Fruit fly (Drosophila melanogaster) whole organism, prepupa: ENCODE data around the gene tipE.
A peak's percentile ranks its signal among the peaks of the same experiment; 100 is the strongest.

Experiments
- Blimp-1 ChIP-seq: fragments of 200-800 bp; sonication (Bioruptor generic); optimal IDR thresholded peaks from 3 replicates; lab custom pipeline; 2017; ENCODE audit warnings: missing biosample characterization, missing genetic modification characterization, mild to moderate bottlenecking, moderate library complexity, missing genetic modification reagents
- CG10631 ChIP-seq: fragments of 200-800 bp; sonication (Bioruptor generic); optimal IDR thresholded peaks from 2 replicates; lab custom pipeline; 2016; ENCODE audit warnings: missing biosample characterization, missing genetic modification characterization
- CG11294 ChIP-seq: fragments of 200-800 bp; sonication (Bioruptor generic); IDR thresholded peaks from 2 replicates; pipeline ENCODE4 v1.3.6; 2022; ENCODE audit warnings: missing biosample characterization, missing genetic modification characterization
- CG11762 ChIP-seq: fragments of 200-800 bp; sonication (Bioruptor generic); optimal IDR thresholded peaks from 3 replicates; lab custom pipeline; 2016; ENCODE audit warnings: missing biosample characterization, missing genetic modification characterization; ENCODE audit not compliant: insufficient read depth
- CG11902 ChIP-seq: fragments of 200-800 bp; sonication (Bioruptor generic); optimal IDR thresholded peaks from 3 replicates; lab custom pipeline; 2016; ENCODE audit warnings: missing biosample characterization, missing genetic modification characterization
- CG15336 ChIP-seq: fragments of 200-800 bp; sonication (Bioruptor generic); IDR thresholded peaks from 2 replicates; pipeline ENCODE4 v1.3.6; 2022; ENCODE audit warnings: missing biosample characterization, missing genetic modification characterization
- CG1621 ChIP-seq: fragments of 200-800 bp; sonication (Bioruptor generic); optimal IDR thresholded peaks from 3 replicates; lab custom pipeline; 2018; ENCODE audit warnings: missing biosample characterization, mild to moderate bottlenecking, missing genetic modification characterization
- CG3032 ChIP-seq: fragments of 200-800 bp; optimal IDR thresholded peaks from 2 replicates; lab custom pipeline; 2019; ENCODE audit warnings: missing biosample characterization, mild to moderate bottlenecking, missing genetic modification characterization, moderate library complexity
- CG31627 ChIP-seq: fragments of 200-800 bp; sonication (Bioruptor generic); optimal IDR thresholded peaks from 3 replicates; lab custom pipeline; 2016; ENCODE audit warnings: missing biosample characterization, missing genetic modification characterization
- CG32006 ChIP-seq: fragments of 200-800 bp; sonication (Bioruptor generic); optimal IDR thresholded peaks from 3 replicates; lab custom pipeline; 2017; ENCODE audit warnings: missing biosample characterization, mild to moderate bottlenecking, missing genetic modification characterization
- CG6163 ChIP-seq: fragments of 200-800 bp; sonication (Bioruptor generic); IDR thresholded peaks from 3 replicates; pipeline ENCODE4 v1.3.6; 2022; ENCODE audit warnings: missing biosample characterization, missing genetic modification characterization
- CG6276 ChIP-seq: fragments of 200-800 bp; sonication (Bioruptor generic); optimal IDR thresholded peaks from 2 replicates; lab custom pipeline; 2017; ENCODE audit warnings: missing biosample characterization, mild to moderate bottlenecking, missing genetic modification characterization
- CG6792 ChIP-seq: fragments of 200-800 bp; sonication (Bioruptor generic); optimal IDR thresholded peaks from 3 replicates; lab custom pipeline; 2016; ENCODE audit warnings: missing biosample characterization, missing genetic modification characterization
- CG6808 ChIP-seq: fragments of 200-800 bp; sonication (Bioruptor generic); optimal IDR thresholded peaks from 3 replicates; lab custom pipeline; 2017; ENCODE audit warnings: missing biosample characterization, missing genetic modification characterization, mild to moderate bottlenecking, moderate library complexity, missing genetic modification reagents
- CG6854 ChIP-seq: fragments of 200-800 bp; sonication (Bioruptor generic); optimal IDR thresholded peaks from 2 replicates; lab custom pipeline; 2017; ENCODE audit warnings: missing biosample characterization, mild to moderate bottlenecking, missing genetic modification characterization
- CG8119 ChIP-seq: fragments of 200-800 bp; sonication (Bioruptor generic); IDR thresholded peaks from 3 replicates; pipeline ENCODE4 v1.3.6; 2022; ENCODE audit warnings: missing biosample characterization, missing genetic modification characterization
- CG8632 ChIP-seq: fragments of 200-800 bp; sonication (Bioruptor generic); optimal IDR thresholded peaks from 3 replicates; lab custom pipeline; 2016; ENCODE audit warnings: missing biosample characterization, missing genetic modification characterization
- Eip78C ChIP-seq: fragments of 200-800 bp; sonication (Bioruptor generic); peaks from one replicate; lab custom pipeline; 2016; ENCODE audit warnings: missing biosample characterization, missing genetic modification characterization
- Ets96B ChIP-seq: fragments of 200-800 bp; optimal IDR thresholded peaks from 2 replicates; lab custom pipeline; 2019; ENCODE audit warnings: missing biosample characterization, mild to moderate bottlenecking, missing genetic modification characterization, moderate library complexity
- Gug ChIP-seq: fragments of 200-800 bp; sonication (Bioruptor generic); IDR thresholded peaks from 2 replicates; pipeline ENCODE4 v1.3.6; 2022; ENCODE audit warnings: missing biosample characterization, missing genetic modification characterization
- Hr39 ChIP-seq: fragments of 200-800 bp; sonication (Bioruptor generic); optimal IDR thresholded peaks from 2 replicates; lab custom pipeline; 2016; ENCODE audit warnings: missing biosample characterization, missing genetic modification characterization
- Hr4 ChIP-seq: fragments of 200-800 bp; sonication (Bioruptor generic); optimal IDR thresholded peaks from 3 replicates; lab custom pipeline; 2016; ENCODE audit warnings: missing biosample characterization, missing genetic modification characterization
- Lpt ChIP-seq: fragments of 200-800 bp; sonication (Bioruptor generic); optimal IDR thresholded peaks from 3 replicates; lab custom pipeline; 2016; ENCODE audit warnings: missing biosample characterization, missing genetic modification characterization
- Met ChIP-seq: fragments of 200-800 bp; sonication (Bioruptor generic); optimal IDR thresholded peaks from 3 replicates; lab custom pipeline; 2016; ENCODE audit warnings: missing biosample characterization, missing genetic modification characterization
- OdsH ChIP-seq: fragments of 200-800 bp; sonication (Bioruptor generic); optimal IDR thresholded peaks from 3 replicates; lab custom pipeline; 2016; ENCODE audit warnings: missing biosample characterization, missing genetic modification characterization
- Smox ChIP-seq: fragments of 200-800 bp; sonication (Bioruptor generic); optimal IDR thresholded peaks from 3 replicates; lab custom pipeline; 2016; ENCODE audit warnings: missing biosample characterization, missing genetic modification characterization
- Sox102F ChIP-seq: fragments of 200-800 bp; sonication (Bioruptor generic); optimal IDR thresholded peaks from 2 replicates; lab custom pipeline; 2016; ENCODE audit warnings: missing biosample characterization, mild to moderate bottlenecking, missing genetic modification characterization
- Sox14 ChIP-seq: fragments of 200-800 bp; sonication (Bioruptor generic); optimal IDR thresholded peaks from 3 replicates; lab custom pipeline; 2016; ENCODE audit warnings: missing biosample characterization, missing genetic modification characterization
- acj6 ChIP-seq: fragments of 200-800 bp; sonication (Bioruptor generic); optimal IDR thresholded peaks from 3 replicates; lab custom pipeline; 2016; ENCODE audit warnings: missing biosample characterization, missing genetic modification characterization
- cyc ChIP-seq: fragments of 200-800 bp; sonication (Bioruptor generic); optimal IDR thresholded peaks from 3 replicates; lab custom pipeline; 2016; ENCODE audit warnings: missing biosample characterization, missing genetic modification characterization
- dsx ChIP-seq: fragments of 200-800 bp; optimal IDR thresholded peaks from 3 replicates; lab custom pipeline; 2019; ENCODE audit warnings: missing biosample characterization, mild to moderate bottlenecking, missing genetic modification characterization, moderate library complexity; ENCODE audit not compliant: poor library complexity, severe bottlenecking
- eg ChIP-seq: fragments of 200-800 bp; sonication (Bioruptor generic); IDR thresholded peaks from 3 replicates; pipeline ENCODE4 v1.3.6; 2022; ENCODE audit warnings: missing biosample characterization, missing genetic modification characterization
- esn ChIP-seq: fragments of 200-800 bp; sonication (Bioruptor generic); optimal IDR thresholded peaks from 2 replicates; lab custom pipeline; 2016; ENCODE audit warnings: missing biosample characterization, mild to moderate bottlenecking, missing genetic modification characterization, moderate library complexity
- fd85E ChIP-seq: fragments of 200-800 bp; sonication (Bioruptor generic); optimal IDR thresholded peaks from 3 replicates; lab custom pipeline; 2016; ENCODE audit warnings: missing biosample characterization, missing genetic modification characterization
- lz ChIP-seq: fragments of 200-800 bp; sonication (Bioruptor generic); optimal IDR thresholded peaks from 3 replicates; lab custom pipeline; 2016; ENCODE audit warnings: missing biosample characterization, missing genetic modification characterization
- net ChIP-seq: fragments of 200-800 bp; sonication (Bioruptor generic); optimal IDR thresholded peaks from 3 replicates; lab custom pipeline; 2016; ENCODE audit warnings: missing biosample characterization, missing genetic modification characterization
- pdm3 ChIP-seq: fragments of 200-800 bp; sonication (Bioruptor generic); optimal IDR thresholded peaks from 3 replicates; lab custom pipeline; 2016; ENCODE audit warnings: missing biosample characterization, missing genetic modification characterization
- ss ChIP-seq, 2 experiments: fragments of 200-800 bp; sonication (Bioruptor generic); optimal IDR thresholded peaks; 2 replicates in 1 of 2; 3 replicates in 1 of 2; lab custom pipeline; 2017 to 2018; ENCODE audit warnings: mild to moderate bottlenecking in 2 of 2, missing biosample characterization in 2 of 2, missing genetic modification characterization in 2 of 2, moderate library complexity in 1 of 2
- svp ChIP-seq: fragments of 200-800 bp; sonication (Bioruptor generic); peaks from one replicate; lab custom pipeline; 2016; ENCODE audit warnings: missing biosample characterization, missing genetic modification characterization
- topi ChIP-seq: fragments of 200-800 bp; sonication (Bioruptor generic); optimal IDR thresholded peaks from 3 replicates; lab custom pipeline; 2016; ENCODE audit warnings: missing biosample characterization, missing genetic modification characterization
- vri ChIP-seq: fragments of 200-800 bp; sonication (Bioruptor generic); optimal IDR thresholded peaks from 3 replicates; lab custom pipeline; 2016; ENCODE audit warnings: missing biosample characterization, mild to moderate bottlenecking, missing genetic modification characterization

tipE gene

dm6 chr3L:4167353-4167842 is 20.9 kb upstream of the tipE start, which contains the start of gene mas:
Gene mas, minus strand, starts transcription at chr3L:4167464.
- peak; percentile 31 for TF ChIP-seq vri (GFP tag; lab: Kevin White, UChicago)
- TF ChIP-seq CG11294 (GFP tag; lab: Robert Waterston, UW), result no peak
- TF ChIP-seq CG1621, result peak; percentile 10
- TF ChIP-seq CG6854 (GFP tag; lab: Kevin White, UChicago), result peak; percentile 59
- peak; percentile 5 for TF ChIP-seq Eip78C (GFP tag; lab: Kevin White, UChicago)
- TF ChIP-seq acj6 (GFP tag; lab: Kevin White, UChicago), result no peak
- peak; percentile 14 for TF ChIP-seq CG10631 (GFP tag; lab: Kevin White, UChicago)
- TF ChIP-seq Blimp-1 (GFP tag; lab: Kevin White, UChicago), result peak; percentile 13
- TF ChIP-seq dsx (GFP tag; lab: Kevin White, UChicago), result no peak
- TF ChIP-seq Met (GFP tag; lab: Kevin White, UChicago), result peak; percentile 15
- TF ChIP-seq Sox102F (GFP tag; lab: Kevin White, UChicago), result peak; percentile 44

dm6 chr3L:4169957-4170651 is 18.2 kb upstream of the tipE start, which contains the start of gene Ero1L:
Gene Ero1L, plus strand, starts transcription at chr3L:4170404.
- TF ChIP-seq OdsH (GFP tag; lab: Kevin White, UChicago) (no peak), CG6276 (no peak), eg (GFP tag; lab: Robert Waterston, UW) (peak; percentile 45; the same call in 2 of the 3 replicates), CG31627 (GFP tag; lab: Kevin White, UChicago) (peak; percentile 24), Hr39 (GFP tag; lab: Kevin White, UChicago) (peak; percentile 4), cyc (GFP tag; lab: Kevin White, UChicago) (peak; percentile 41), Eip78C (GFP tag; lab: Kevin White, UChicago) (peak; percentile 49), CG3032 (tag; lab: Kevin White, UChicago) (peak; percentile 47), CG6808 (GFP tag; lab: Kevin White, UChicago) (no peak), lz (GFP tag; lab: Kevin White, UChicago) (no peak), CG1621 (no peak), CG11762 (GFP tag; lab: Kevin White, UChicago) (no peak), CG8119 (GFP tag; lab: Robert Waterston, UW) (no peak), CG15336 (no peak), topi (no peak), fd85E (GFP tag; lab: Kevin White, UChicago) (no peak), Gug (GFP tag; lab: Robert Waterston, UW) (0 out of 2 replicates have a peak, but pooled peaks have one; percentile 9), ss (GFP tag; optimal IDR thresholded peaks at IDR 0.05; lab: Kevin White, UChicago) (peak in 1 of 2 experiments; percentile 8), Sox14 (GFP tag; lab: Kevin White, UChicago) (peak; percentile 18), CG11902 (GFP tag; lab: Kevin White, UChicago) (no peak), net (peak; percentile 13), CG6854 (GFP tag; lab: Kevin White, UChicago) (peak; percentile 51), Ets96B (tag; lab: Kevin White, UChicago) (peak; percentile 38), esn (peak; percentile 37), vri (GFP tag; lab: Kevin White, UChicago) (peak; percentile 25), CG32006 (GFP tag; lab: Kevin White, UChicago) (no peak), Smox (GFP tag; lab: Kevin White, UChicago) (peak; percentile 39), Hr4 (GFP tag; lab: Kevin White, UChicago) (no peak), Sox102F (GFP tag; lab: Kevin White, UChicago) (no peak), dsx (GFP tag; lab: Kevin White, UChicago) (peak; percentile 76), Met (GFP tag; lab: Kevin White, UChicago) (peak; percentile 33), CG6163 (GFP tag; lab: Robert Waterston, UW) (0 out of 3 replicates have a peak, but pooled peaks have one; percentile 14), Lpt (no peak), svp (GFP tag; lab: Kevin White, UChicago) (peak; percentile 80), CG6792 (no peak), Blimp-1 (GFP tag; lab: Kevin White, UChicago) (peak; percentile 37), pdm3 (GFP tag; lab: Kevin White, UChicago) (peak; percentile 2), CG8632 (GFP tag; lab: Kevin White, UChicago) (no peak)
- TF ChIP-seq, all 60 proteins: peak for 21
